Worm (Caenorhabditis elegans) whole organism, L3 larva: ENCODE measurements around the gene rpb-4.

Source experiments
- ZK546.5 ChIP-seq: sonication (generic microtip); optimal IDR thresholded peaks from 2 replicates; lab custom pipeline; 2017; ENCODE audit warnings: missing biosample characterization, missing genetic modification characterization
- ceh-28 ChIP-seq: fragments of 150-350 bp; optimal IDR thresholded peaks from 2 replicates; lab custom pipeline; 2014; ENCODE audit warnings: missing biosample characterization, missing genetic modification reagents, missing genetic modification characterization
- fkh-10 ChIP-seq: sonication (generic microtip); optimal IDR thresholded peaks from 2 replicates; lab custom pipeline; 2017; ENCODE audit warnings: missing biosample characterization, missing genetic modification reagents, missing genetic modification characterization
- lsy-12 ChIP-seq: sonication (generic microtip); optimal IDR thresholded peaks from 2 replicates; lab custom pipeline; 2016; ENCODE audit warnings: mild to moderate bottlenecking, missing genetic modification characterization, missing compliant biosample characterization
- nhr-77 ChIP-seq: fragments of 150-350 bp; optimal IDR thresholded peaks from 2 replicates; lab custom pipeline; 2014; ENCODE audit warnings: missing biosample characterization, missing genetic modification characterization
- pqm-1 ChIP-seq: fragments of 150-350 bp; optimal IDR thresholded peaks from 2 replicates; lab custom pipeline; 2017; ENCODE audit warnings: missing biosample characterization, missing genetic modification characterization, inconsistent platforms
- sea-2 ChIP-seq: fragments of 150-350 bp; sonication (generic microtip); optimal IDR thresholded peaks from 4 replicates; lab custom pipeline; 2014; ENCODE audit warnings: missing biosample characterization, missing genetic modification reagents, missing genetic modification characterization
- skn-1 ChIP-seq: fragments of 150-350 bp; optimal IDR thresholded peaks from 2 replicates; lab custom pipeline; 2014; ENCODE audit warnings: missing biosample characterization, missing genetic modification characterization
- unc-62 ChIP-seq: fragments of 150-350 bp; sonication (generic microtip); optimal IDR thresholded peaks from 4 replicates; lab custom pipeline; 2014; ENCODE audit warnings: missing biosample characterization, missing genetic modification reagents, missing genetic modification characterization
- ztf-11 ChIP-seq: fragments of 150-350 bp; optimal IDR thresholded peaks from 2 replicates; lab custom pipeline; 2014; ENCODE audit warnings: missing biosample characterization, missing genetic modification characterization

DNA sequence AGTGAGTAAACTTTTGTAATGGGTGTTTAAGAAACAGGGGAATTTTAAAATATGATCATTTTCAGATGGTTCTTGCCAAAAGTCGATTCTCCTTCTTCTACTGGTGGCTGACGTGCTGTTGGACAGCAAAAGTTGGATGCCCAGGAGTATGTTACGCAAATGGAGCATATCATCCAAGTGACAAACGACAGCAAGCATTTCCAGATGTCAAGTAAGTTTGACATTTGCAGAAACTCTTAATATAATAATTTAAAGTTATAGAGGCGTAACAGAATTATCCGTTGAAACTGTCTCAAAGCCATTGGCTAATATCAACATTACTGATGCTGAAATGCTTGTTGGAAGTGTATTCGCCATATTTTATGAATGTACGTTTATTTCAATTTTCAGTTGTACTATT, 26.2 kb upstream of the rpb-4 start:
- TF ChIP-seq unc-62 (GFP tag; lab: Kevin White, UChicago) (no peak), pqm-1 (tag; lab: Kevin White, UChicago) (no peak), ZK546.5 (no peak), skn-1 (no peak), ztf-11 (tag; lab: Kevin White, UChicago) (no peak), nhr-77 (tag; lab: Kevin White, UChicago) (no peak), lsy-12 (tag; lab: Kevin White, UChicago) (no peak), ceh-28 (tag; lab: Kevin White, UChicago) (no peak), fkh-10 (GFP tag; lab: Kevin White, UChicago) (no peak), sea-2 (GFP tag; lab: Kevin White, UChicago) (no peak)
